Fruit fly (Drosophila melanogaster) whole organism, embryonic: ENCODE measurements around the gene ab.

Source experiments
- Abd-B ChIP-seq: fragments of 200-800 bp; sonication (Bioruptor generic); optimal IDR thresholded peaks from 2 replicates; lab custom pipeline; 2018; ENCODE audit warnings: missing biosample characterization, mild to moderate bottlenecking, missing genetic modification characterization, moderate library complexity
- CG10979 ChIP-seq: fragments of 200-800 bp; sonication (Bioruptor generic); optimal IDR thresholded peaks from 2 replicates; lab custom pipeline; 2018; ENCODE audit warnings: missing biosample characterization, mild to moderate bottlenecking, missing genetic modification characterization, moderate library complexity
- CG11504 ChIP-seq: fragments of 200-800 bp; sonication (Bioruptor generic); optimal IDR thresholded peaks from 3 replicates; lab custom pipeline; 2019; ENCODE audit warnings: missing biosample characterization, mild to moderate bottlenecking, missing genetic modification characterization, moderate library complexity
- CG1233 ChIP-seq: fragments of 200-800 bp; sonication (Bioruptor generic); optimal IDR thresholded peaks from 4 replicates; lab custom pipeline; 2018; ENCODE audit warnings: missing biosample characterization, mild to moderate bottlenecking, missing genetic modification characterization
- CG12769 ChIP-seq: fragments of 200-800 bp; sonication (Bioruptor generic); optimal IDR thresholded peaks from 2 replicates; lab custom pipeline; 2019; ENCODE audit warnings: missing biosample characterization, mild to moderate bottlenecking, missing genetic modification characterization, moderate library complexity
- CG13424 ChIP-seq: fragments of 200-800 bp; sonication (Bioruptor generic); optimal IDR thresholded peaks from 2 replicates; lab custom pipeline; 2019; ENCODE audit warnings: missing biosample characterization, mild to moderate bottlenecking, missing genetic modification characterization, moderate library complexity
- CG13624 ChIP-seq: fragments of 200-800 bp; sonication (Bioruptor generic); optimal IDR thresholded peaks from 2 replicates; lab custom pipeline; 2016; ENCODE audit warnings: missing biosample characterization, missing genetic modification characterization
- CG1529 ChIP-seq: fragments of 200-800 bp; sonication (Bioruptor generic); optimal IDR thresholded peaks from 3 replicates; lab custom pipeline; 2018; ENCODE audit warnings: missing biosample characterization, missing genetic modification characterization
- CG2712 ChIP-seq: fragments of 200-800 bp; optimal IDR thresholded peaks from 3 replicates; lab custom pipeline; 2019; ENCODE audit warnings: missing biosample characterization, mild to moderate bottlenecking, missing genetic modification characterization, moderate library complexity
- CG34224 ChIP-seq: fragments of 200-800 bp; sonication (Bioruptor generic); IDR thresholded peaks from 3 replicates; pipeline ENCODE4 v1.3.6; 2022; ENCODE audit warnings: missing biosample characterization, missing genetic modification characterization; ENCODE audit not compliant: partially characterized antibody
- CG4730 ChIP-seq: fragments of 200-800 bp; sonication (Bioruptor generic); IDR thresholded peaks from 2 replicates; pipeline ENCODE4 v1.3.6; 2022; ENCODE audit warnings: missing biosample characterization, missing genetic modification characterization
- CoRest ChIP-seq: fragments of 200-800 bp; sonication (Bioruptor generic); optimal IDR thresholded peaks from 3 replicates; lab custom pipeline; 2018; ENCODE audit warnings: missing biosample characterization, mild to moderate bottlenecking, missing genetic modification characterization, moderate library complexity
- Eip74EF ChIP-seq, 2 experiments: fragments of 200-800 bp in 1 of 2; fragments of >200 bp in 1 of 2; sonication (Bioruptor generic) in 1 of 2; optimal IDR thresholded peaks; 2 replicates each; lab custom pipeline; 2017 to 2019; ENCODE audit warnings: missing biosample characterization in 2 of 2, missing genetic modification characterization in 2 of 2, mild to moderate bottlenecking in 1 of 2, moderate library complexity in 1 of 2
- Ets97D ChIP-seq: fragments of 200-800 bp; sonication (Bioruptor generic); optimal IDR thresholded peaks from 3 replicates; lab custom pipeline; 2016; ENCODE audit warnings: missing biosample characterization, missing genetic modification characterization
- Hand ChIP-seq: fragments of 200-800 bp; sonication (Bioruptor generic); optimal IDR thresholded peaks from 2 replicates; lab custom pipeline; 2017; ENCODE audit warnings: mild to moderate bottlenecking, missing biosample characterization, missing genetic modification reagents, missing genetic modification characterization
- Hey ChIP-seq: fragments of 200-800 bp; sonication (Bioruptor generic); optimal IDR thresholded peaks from 3 replicates; lab custom pipeline; 2018; ENCODE audit warnings: missing biosample characterization, mild to moderate bottlenecking, missing genetic modification characterization
- Lim3 ChIP-seq: fragments of 200-800 bp; sonication (Bioruptor generic); IDR thresholded peaks from 2 replicates; pipeline ENCODE4 v1.3.6; 2022; ENCODE audit warnings: missing biosample characterization, missing genetic modification characterization
- Med ChIP-seq: fragments of 200-800 bp; sonication (Bioruptor generic); peaks from one replicate; lab custom pipeline; 2016; ENCODE audit warnings: missing biosample characterization, missing genetic modification characterization, mild to moderate bottlenecking, inconsistent platforms, moderate library complexity
- Oli ChIP-seq: fragments of 200-800 bp; sonication (Bioruptor generic); optimal IDR thresholded peaks from 2 replicates; lab custom pipeline; 2018; ENCODE audit warnings: missing biosample characterization, mild to moderate bottlenecking, missing genetic modification characterization, moderate library complexity
- Rfx ChIP-seq: fragments of 200-800 bp; sonication (Bioruptor generic); IDR thresholded peaks from 2 replicates; pipeline ENCODE4 v1.3.6; 2022; ENCODE audit warnings: missing biosample characterization, missing genetic modification characterization
- Sox102F ChIP-seq: fragments of 200-800 bp; sonication (Bioruptor generic); optimal IDR thresholded peaks from 2 replicates; lab custom pipeline; 2018; ENCODE audit warnings: missing biosample characterization, mild to moderate bottlenecking, missing genetic modification characterization, moderate library complexity
- Sry-δ ChIP-seq: fragments of 200-800 bp; sonication (Bioruptor generic); optimal IDR thresholded peaks from 2 replicates; lab custom pipeline; 2016; ENCODE audit warnings: missing biosample characterization, missing genetic modification characterization
- Trl ChIP-seq, 3 experiments: fragments of >200 bp in 2 of 3; fragments of 200-800 bp in 1 of 3; sonication (Bioruptor generic) in 1 of 3; optimal IDR thresholded peaks; 2 replicates in 1 of 3; 3 replicates in 2 of 3; lab custom pipeline; 2016 to 2017; ENCODE audit warnings: missing biosample characterization in 1 of 3, missing genetic modification characterization in 1 of 3
- Xrp1 ChIP-seq: fragments of 200-800 bp; sonication (Bioruptor generic); IDR thresholded peaks from 2 replicates; pipeline ENCODE4 v1.3.6; 2022; ENCODE audit warnings: missing biosample characterization, missing genetic modification characterization
- cas ChIP-seq: fragments of 200-800 bp; sonication (Bioruptor generic); IDR thresholded peaks from 2 replicates; pipeline ENCODE4 v1.3.6; 2022; ENCODE audit warnings: missing biosample characterization, missing genetic modification characterization
- chif ChIP-seq, 2 experiments: fragments of 200-800 bp; sonication (Bioruptor generic); optimal IDR thresholded peaks; 3 replicates each; lab custom pipeline; 2016; ENCODE audit warnings: missing biosample characterization in 2 of 2, missing genetic modification characterization in 2 of 2
- ci ChIP-seq: fragments of 200-800 bp; sonication (Bioruptor generic); IDR thresholded peaks from 3 replicates; pipeline ENCODE4 v1.3.6; 2022; ENCODE audit warnings: missing biosample characterization, missing genetic modification characterization
- croc ChIP-seq: fragments of 200-800 bp; sonication (Bioruptor generic); conservative IDR thresholded peaks from 3 replicates; pipeline ENCODE4 v1.3.6; 2022; ENCODE audit warnings: missing biosample characterization, missing genetic modification characterization
- crol ChIP-seq: fragments of 200-800 bp; sonication (Bioruptor generic); IDR thresholded peaks from 2 replicates; pipeline ENCODE4 v1.3.6; 2022; ENCODE audit warnings: missing biosample characterization, missing genetic modification characterization
- fd3F ChIP-seq: fragments of 200-800 bp; sonication (Bioruptor generic); optimal IDR thresholded peaks from 2 replicates; lab custom pipeline; 2018; ENCODE audit warnings: missing biosample characterization, mild to moderate bottlenecking, missing genetic modification characterization, moderate library complexity
- gem ChIP-seq: fragments of 200-800 bp; sonication (Bioruptor generic); optimal IDR thresholded peaks from 2 replicates; lab custom pipeline; 2019; ENCODE audit warnings: missing biosample characterization, mild to moderate bottlenecking, missing genetic modification characterization, moderate library complexity
- hb ChIP-seq: fragments of 200-800 bp; sonication (Bioruptor generic); IDR thresholded peaks from 3 replicates; pipeline ENCODE4 v1.3.6; 2022; ENCODE audit warnings: missing biosample characterization, missing genetic modification characterization; ENCODE audit not compliant: partially characterized antibody
- mld ChIP-seq: fragments of 200-800 bp; sonication (Bioruptor generic); IDR thresholded peaks from 3 replicates; pipeline ENCODE4 v1.3.6; 2022; ENCODE audit warnings: missing biosample characterization, missing genetic modification characterization; ENCODE audit not compliant: partially characterized antibody
- nerfin-1 ChIP-seq: fragments of 200-800 bp; sonication (Bioruptor generic); optimal IDR thresholded peaks from 3 replicates; lab custom pipeline; 2019; ENCODE audit warnings: missing biosample characterization, mild to moderate bottlenecking, missing genetic modification characterization, moderate library complexity
- nom ChIP-seq: fragments of 200-800 bp; sonication (Bioruptor generic); optimal IDR thresholded peaks from 2 replicates; lab custom pipeline; 2017; ENCODE audit warnings: missing biosample characterization, missing genetic modification characterization, mild to moderate bottlenecking, moderate library complexity, missing genetic modification reagents
- oc ChIP-seq: fragments of 200-800 bp; sonication (Bioruptor generic); optimal IDR thresholded peaks from 2 replicates; lab custom pipeline; 2018; ENCODE audit warnings: missing biosample characterization, mild to moderate bottlenecking, missing genetic modification characterization, moderate library complexity
- pros ChIP-seq: fragments of 200-800 bp; sonication (Bioruptor generic); optimal IDR thresholded peaks from 3 replicates; lab custom pipeline; 2019; ENCODE audit warnings: missing biosample characterization, mild to moderate bottlenecking, missing genetic modification characterization, moderate library complexity
- pzg ChIP-seq: fragments of 200-800 bp; sonication (Bioruptor generic); optimal IDR thresholded peaks from 3 replicates; lab custom pipeline; 2018; ENCODE audit warnings: missing biosample characterization, mild to moderate bottlenecking, missing genetic modification characterization, moderate library complexity
- row ChIP-seq: fragments of 200-800 bp; sonication (Bioruptor generic); IDR thresholded peaks from 3 replicates; pipeline ENCODE4 v1.3.6; 2022; ENCODE audit warnings: missing biosample characterization, missing genetic modification characterization
- run ChIP-seq: fragments of 200-800 bp; sonication (Bioruptor generic); optimal IDR thresholded peaks from 3 replicates; lab custom pipeline; 2018; ENCODE audit warnings: missing biosample characterization, mild to moderate bottlenecking, missing genetic modification characterization
- sens ChIP-seq: fragments of 200-800 bp; sonication (Bioruptor generic); peaks from one replicate; lab custom pipeline; 2016; ENCODE audit warnings: missing biosample characterization, missing genetic modification characterization
- sqz ChIP-seq: fragments of 200-800 bp; sonication (Bioruptor generic); optimal IDR thresholded peaks from 3 replicates; lab custom pipeline; 2018; ENCODE audit warnings: missing biosample characterization, mild to moderate bottlenecking, missing genetic modification characterization
- unpg ChIP-seq: fragments of 200-800 bp; sonication (Bioruptor generic); optimal IDR thresholded peaks from 3 replicates; lab custom pipeline; 2018; ENCODE audit warnings: missing biosample characterization, mild to moderate bottlenecking, missing genetic modification characterization, moderate library complexity
- vvl ChIP-seq: fragments of 200-800 bp; sonication (Bioruptor generic); IDR thresholded peaks from 2 replicates; pipeline ENCODE4 v1.3.6; 2022; ENCODE audit warnings: missing biosample characterization, missing genetic modification characterization

The ab gene

DNA sequence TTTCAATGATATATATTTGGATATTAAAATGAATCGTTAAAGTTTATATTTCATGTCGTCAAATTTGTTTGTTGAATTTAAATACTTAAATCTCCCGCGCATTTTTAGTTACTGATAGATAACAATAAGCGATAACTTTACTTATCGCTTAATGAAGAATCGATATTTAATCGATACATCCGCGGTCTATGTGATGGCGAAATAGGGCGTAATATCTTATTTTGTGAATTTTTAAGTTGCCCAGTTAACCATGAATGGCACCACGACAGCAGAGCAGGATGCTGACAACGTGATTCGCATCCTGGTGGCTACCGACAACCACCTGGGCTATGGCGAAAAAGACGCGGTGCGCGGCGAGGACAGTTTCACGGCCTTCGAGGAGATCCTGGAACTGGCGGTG lies 71.5 kb downstream of the ab start, which contains the start of gene mre11 (continued):
- TF ChIP-seq pzg (GFP tag; lab: Kevin White, UChicago) (peak; percentile 30), Abd-B (GFP tag; lab: Kevin White, UChicago) (no peak), CG1529 (GFP tag; lab: Kevin White, UChicago) (no peak), croc (no peak), CG12769 (tag; lab: Kevin White, UChicago) (no peak), nom (GFP tag; lab: Kevin White, UChicago) (no peak), Xrp1 (no peak), ci (GFP tag; lab: Robert Waterston, UW) (no peak), Hey (tag; lab: Kevin White, UChicago) (no peak), mld (GFP tag; lab: Robert Waterston, UW) (peak; percentile 74; the same call in 2 of the 3 replicates), Sry-δ (GFP tag; lab: Kevin White, UChicago) (peak; percentile 43), CG34224 (peak; percentile 97)

- TF ChIP-seq Sox102F (GFP tag; lab: Kevin White, UChicago) (no peak), fd3F (GFP tag; lab: Kevin White, UChicago) (no peak), crol (GFP tag; lab: Robert Waterston, UW) (no peak), CG13624 (GFP tag; lab: Kevin White, UChicago) (no peak), Trl (optimal IDR thresholded peaks at IDR 0.05; lab: Kevin White, UChicago) (no peak), Trl (GFP tag; optimal IDR thresholded peaks at IDR 0.05; lab: Kevin White, UChicago) (no peak), Lim3 (no peak), Ets97D (GFP tag; lab: Kevin White, UChicago) (no peak), CG4730 (no peak), Eip74EF (GFP tag; optimal IDR thresholded peaks at IDR 0.05; lab: Kevin White, UChicago) (no peak), CG1233 (GFP tag; lab: Kevin White, UChicago) (no peak), chif (GFP tag; optimal IDR thresholded peaks at IDR 0.05; lab: Kevin White, UChicago) (no peak)
Observed at dm6 chr2L:11285606-11286005, 75.1 kb downstream of the ab start, which contains the start of gene Osi21. Gene Osi21 (minus strand): TSS chr2L:11285706.

dm6 chr2L:11295762-11296161 lies 85.3 kb downstream of the ab start:
- TF ChIP-seq CG1233 (GFP tag; lab: Kevin White, UChicago) (no peak), Hey (tag; lab: Kevin White, UChicago) (peak; percentile 91), Oli (no peak), oc (tag; lab: Kevin White, UChicago) (peak; percentile 51)
- TF ChIP-seq, all 482 proteins: peak for 2

- peak; percentile 17 for TF ChIP-seq nerfin-1 (tag; lab: Kevin White, UChicago)
- TF ChIP-seq run (tag; lab: Kevin White, UChicago): peak; percentile 7
- TF ChIP-seq hb: no peak
- no peak for TF ChIP-seq Hand (GFP tag; lab: Kevin White, UChicago)
- peak; percentile 27 for TF ChIP-seq sens (GFP tag; lab: Kevin White, UChicago)
- TF ChIP-seq pros (GFP tag; lab: Kevin White, UChicago): peak; percentile 68
- TF ChIP-seq cas (GFP tag; lab: Robert Waterston, UW): no peak
- TF ChIP-seq sqz: peak; percentile 75
Observed at dm6 chr2L:11296483-11296882, 86.0 kb downstream of the ab start.

DNA sequence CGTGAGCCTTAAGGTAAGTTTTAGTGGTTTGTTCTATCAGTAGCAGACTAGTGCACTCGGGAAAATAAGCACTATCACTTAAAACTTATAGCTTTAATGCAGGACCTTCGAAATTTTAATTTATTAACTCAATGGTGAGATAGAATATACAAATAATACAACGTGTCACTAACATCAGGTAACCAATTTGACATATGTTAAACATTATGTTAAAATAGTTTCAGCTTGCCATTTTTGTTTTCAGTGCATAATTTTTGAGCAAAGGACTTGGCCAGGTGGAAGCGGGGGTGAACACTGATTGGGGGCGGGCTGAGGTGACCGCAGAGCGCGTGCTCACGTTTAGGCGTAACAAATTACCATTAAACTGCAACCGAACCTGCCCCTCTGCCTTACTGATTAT lies 92.0 kb downstream of the ab start:
- TF ChIP-seq CG11504 (tag; lab: Kevin White, UChicago): peak; percentile 23
- 0 out of 2 replicates have a peak, but pooled peaks have one; percentile 17 for TF ChIP-seq Rfx
- peak; percentile 23 for TF ChIP-seq CG10979
- peak; percentile 26 for TF ChIP-seq unpg (GFP tag; lab: Kevin White, UChicago)
- TF ChIP-seq vvl: peak; percentile 26; the same call in 1 of the 2 replicates
- peak; percentile 45 for TF ChIP-seq row (GFP tag; lab: Robert Waterston, UW)
- TF ChIP-seq CG13424 (tag; lab: Kevin White, UChicago): peak; percentile 1
- TF ChIP-seq gem (tag; lab: Kevin White, UChicago): peak; percentile 46
- TF ChIP-seq CoRest (tag; lab: Kevin White, UChicago): peak; percentile 10
- peak; percentile 8 for TF ChIP-seq CG2712 (tag; lab: Kevin White, UChicago)
- peak; percentile 54 for TF ChIP-seq Med (GFP tag; lab: Kevin White, UChicago)
